Fruit fly (Drosophila melanogaster): ENCODE results near the gene CG32512.

dm6 chrX:21060579-21060978, 6.8 kb downstream of the CG32512 start:
- TF ChIP-seq al (GFP tag; IDR thresholded peaks at IDR 0.05) (no peak), CG6272 (GFP tag; IDR thresholded peaks at IDR 0.05) (no peak), Mes4 (GFP tag; optimal IDR thresholded peaks at IDR 0.05) (no peak), exex (tag; optimal IDR thresholded peaks at IDR 0.05) (no peak), zen2 (GFP tag; IDR thresholded peaks at IDR 0.05; ENCODE audit: partially characterized antibody) (no peak), pan (optimal IDR thresholded peaks at IDR 0.05) (no peak), pan (GFP tag; optimal IDR thresholded peaks at IDR 0.05 in 1 of 2, IDR thresholded peaks at IDR 0.05 in 1 of 2) (no peak), CG10979 (tag; optimal IDR thresholded peaks at IDR 0.05) (no peak), croc (GFP tag; conservative IDR thresholded peaks at IDR 0.05) (no peak), CG3726 (GFP tag; IDR thresholded peaks at IDR 0.05) (no peak), Trl (optimal IDR thresholded peaks at IDR 0.05) (no peak), Trl (GFP tag; optimal IDR thresholded peaks at IDR 0.05) (no peak), sima (GFP tag; optimal IDR thresholded peaks at IDR 0.05) (no peak)

Data from whole organism, embryonic.